Worm (Caenorhabditis elegans) whole organism, early embryonic: Measurements from ENCODE around the gene K08D12.8.

Experiments
- B0310.2 ChIP-seq: sonication (generic microtip); optimal IDR thresholded peaks from 2 replicates; lab custom pipeline; 2016; ENCODE audit warnings: mild to moderate bottlenecking, missing genetic modification characterization, missing compliant biosample characterization
- F13C5.2 ChIP-seq: sonication (generic microtip); optimal IDR thresholded peaks from 2 replicates; lab custom pipeline; 2017; ENCODE audit warnings: mild to moderate bottlenecking, missing genetic modification characterization, inconsistent platforms, missing compliant biosample characterization
- aly-1 ChIP-seq: sonication (generic microtip); optimal IDR thresholded peaks from 2 replicates; lab custom pipeline; 2016; ENCODE audit warnings: missing genetic modification characterization, missing compliant biosample characterization
- ama-1 ChIP-seq: fragments of 150-350 bp; optimal IDR thresholded peaks from 2 replicates; lab custom pipeline; 2014
- ceh-13 ChIP-seq: fragments of 200-800 bp; sonication (Bioruptor generic); optimal IDR thresholded peaks from 2 replicates; lab custom pipeline; 2018; ENCODE audit warnings: mild to moderate bottlenecking, missing genetic modification characterization, missing compliant biosample characterization
- ceh-36 ChIP-seq: sonication (generic microtip); optimal IDR thresholded peaks from 2 replicates; lab custom pipeline; 2016; ENCODE audit warnings: missing genetic modification characterization, inconsistent platforms, missing compliant biosample characterization
- ets-7 ChIP-seq: sonication (generic microtip); optimal IDR thresholded peaks from 2 replicates; lab custom pipeline; 2016; ENCODE audit warnings: missing genotype, missing genetic modification characterization, missing compliant biosample characterization
- flt-1 ChIP-seq: fragments of 200-800 bp; sonication (Bioruptor generic); IDR thresholded peaks from 2 replicates; pipeline ENCODE4 v1.3.6; 2022; ENCODE audit warnings: missing genetic modification characterization, missing compliant biosample characterization
- hmbx-1 ChIP-seq: sonication (generic microtip); optimal IDR thresholded peaks from 2 replicates; lab custom pipeline; 2016; ENCODE audit warnings: mild to moderate bottlenecking, missing genetic modification characterization, missing compliant biosample characterization
- hmg-4 ChIP-seq: fragments of 200-800 bp; sonication (Bioruptor generic); optimal IDR thresholded peaks from 2 replicates; lab custom pipeline; 2018; ENCODE audit warnings: mild to moderate bottlenecking, missing genetic modification characterization, missing compliant biosample characterization
- hnd-1 ChIP-seq: sonication (generic microtip); optimal IDR thresholded peaks from 2 replicates; lab custom pipeline; 2016; ENCODE audit warnings: missing genetic modification characterization, missing compliant biosample characterization
- pes-1 ChIP-seq: fragments of 200-800 bp; sonication (Bioruptor generic); IDR thresholded peaks from 2 replicates; pipeline ENCODE4 v1.3.6; 2022; ENCODE audit warnings: missing genetic modification reagents, missing genetic modification characterization, missing compliant biosample characterization
- scrt-1 ChIP-seq: fragments of 200-800 bp; sonication (Bioruptor generic); IDR thresholded peaks from 2 replicates; pipeline ENCODE4 v1.3.6; 2022; ENCODE audit warnings: missing genetic modification characterization, missing compliant biosample characterization
- sea-1 ChIP-seq: fragments of 200-800 bp; sonication (Bioruptor generic); conservative IDR thresholded peaks from 2 replicates; pipeline ENCODE4 v1.3.6; 2022; ENCODE audit warnings: missing genetic modification characterization, missing compliant biosample characterization
- tbx-11 ChIP-seq: fragments of 200-800 bp; sonication (Bioruptor generic); IDR thresholded peaks from 2 replicates; pipeline ENCODE4 v1.3.6; 2022; ENCODE audit warnings: missing genetic modification characterization, missing compliant biosample characterization
- tbx-37 ChIP-seq: fragments of 200-800 bp; sonication (Bioruptor generic); conservative IDR thresholded peaks from 2 replicates; pipeline ENCODE4 v1.3.6; 2022; ENCODE audit warnings: missing genetic modification reagents, missing genetic modification characterization, missing compliant biosample characterization
- tra-4 ChIP-seq: sonication (generic microtip); optimal IDR thresholded peaks from 2 replicates; lab custom pipeline; 2017; ENCODE audit warnings: missing genetic modification characterization, missing compliant biosample characterization

Gene K08D12.8

ce11 chrIV:1740105-1741023 lies 14.4 kb downstream of the K08D12.8 start, which contains the start of gene ptpn-22:
TSS of gene ptpn-22 (minus strand) at chrIV:1740262.
- TF ChIP-seq tbx-11 (GFP tag; lab: Robert Waterston, UW), result no peak
- TF ChIP-seq F13C5.2 (tag; lab: Kevin White, UChicago), result no peak
- TF ChIP-seq scrt-1 (GFP tag; lab: Robert Waterston, UW), result no peak
- TF ChIP-seq flt-1 (GFP tag; lab: Robert Waterston, UW), result no peak
- no peak for TF ChIP-seq tbx-37 (GFP tag; lab: Robert Waterston, UW)
- TF ChIP-seq hnd-1 (tag; lab: Kevin White, UChicago), result no peak
- no peak for TF ChIP-seq ceh-13
- no peak for TF ChIP-seq ama-1 (lab: Kevin White, UChicago)
- TF ChIP-seq B0310.2 (tag; lab: Kevin White, UChicago), result no peak
- no peak for TF ChIP-seq hmg-4 (GFP tag; lab: Kevin White, UChicago)
- TF ChIP-seq hmbx-1, result no peak
- no peak for TF ChIP-seq aly-1
- no peak for TF ChIP-seq sea-1
- TF ChIP-seq ets-7 (tag; lab: Kevin White, UChicago), result no peak
- no peak for TF ChIP-seq pes-1 (GFP tag; lab: Robert Waterston, UW)
- no peak for TF ChIP-seq tra-4 (tag; lab: Kevin White, UChicago)
- no peak for TF ChIP-seq ceh-36 (tag; lab: Kevin White, UChicago)

- TF ChIP-seq hmg-4 (GFP tag; lab: Kevin White, UChicago) (peak; percentile 41), scrt-1 (GFP tag; lab: Robert Waterston, UW) (no peak), aly-1 (no peak), tra-4 (tag; lab: Kevin White, UChicago) (no peak), sea-1 (no peak), tbx-37 (GFP tag; lab: Robert Waterston, UW) (peak; percentile 65), ceh-36 (tag; lab: Kevin White, UChicago) (no peak), B0310.2 (tag; lab: Kevin White, UChicago) (no peak), hmbx-1 (peak; percentile 53), ceh-13 (peak; percentile 30), ama-1 (lab: Kevin White, UChicago) (no peak), ets-7 (tag; lab: Kevin White, UChicago) (peak; percentile 86), tbx-11 (GFP tag; lab: Robert Waterston, UW) (0 out of 2 replicates have a peak, but pooled peaks have one; percentile 20), F13C5.2 (tag; lab: Kevin White, UChicago) (peak; percentile 65), pes-1 (GFP tag; lab: Robert Waterston, UW) (peak; percentile 65), hnd-1 (tag; lab: Kevin White, UChicago) (peak; percentile 44), flt-1 (GFP tag; lab: Robert Waterston, UW) (no peak)
These were observed 19.6 kb downstream of the K08D12.8 start, which contains the start of the genes Y41D4A.6 and Y41D4A.4 for ce11 chrIV:1745453-1746051. TSS of gene Y41D4A.6 (minus strand) at chrIV:1745503. TSS of gene Y41D4A.4 (plus strand) at chrIV:1746001.

- TF ChIP-seq sea-1, result no peak
- TF ChIP-seq scrt-1 (GFP tag; lab: Robert Waterston, UW), result no peak
- TF ChIP-seq ceh-13, result no peak
- TF ChIP-seq B0310.2 (tag; lab: Kevin White, UChicago), result no peak
- TF ChIP-seq F13C5.2 (tag; lab: Kevin White, UChicago), result no peak
- TF ChIP-seq ets-7 (tag; lab: Kevin White, UChicago), result no peak
- TF ChIP-seq ceh-36 (tag; lab: Kevin White, UChicago), result no peak
- no peak for TF ChIP-seq hnd-1 (tag; lab: Kevin White, UChicago)
- TF ChIP-seq ama-1 (lab: Kevin White, UChicago), result no peak
- no peak for TF ChIP-seq pes-1 (GFP tag; lab: Robert Waterston, UW)
- TF ChIP-seq aly-1, result no peak
- no peak for TF ChIP-seq flt-1 (GFP tag; lab: Robert Waterston, UW)
- no peak for TF ChIP-seq hmbx-1
- TF ChIP-seq tra-4 (tag; lab: Kevin White, UChicago), result no peak
- no peak for TF ChIP-seq tbx-11 (GFP tag; lab: Robert Waterston, UW)
- no peak for TF ChIP-seq hmg-4 (GFP tag; lab: Kevin White, UChicago)
- TF ChIP-seq tbx-37 (GFP tag; lab: Robert Waterston, UW), result no peak
These were observed 25.3 kb downstream of the K08D12.8 start for ce11 chrIV:1751243-1751642.

ce11 chrIV:1752480-1752879 lies 26.5 kb downstream of the K08D12.8 start:
- no peak for TF ChIP-seq ceh-36 (tag; lab: Kevin White, UChicago)
- no peak for TF ChIP-seq tra-4 (tag; lab: Kevin White, UChicago)
- no peak for TF ChIP-seq flt-1 (GFP tag; lab: Robert Waterston, UW)

- no peak for TF ChIP-seq F13C5.2 (tag; lab: Kevin White, UChicago)
- no peak for TF ChIP-seq tbx-37 (GFP tag; lab: Robert Waterston, UW)
- TF ChIP-seq pes-1 (GFP tag; lab: Robert Waterston, UW), result no peak
- no peak for TF ChIP-seq ceh-13
- no peak for TF ChIP-seq aly-1
- no peak for TF ChIP-seq hmg-4 (GFP tag; lab: Kevin White, UChicago)
- TF ChIP-seq scrt-1 (GFP tag; lab: Robert Waterston, UW), result no peak
- no peak for TF ChIP-seq ets-7 (tag; lab: Kevin White, UChicago)
- TF ChIP-seq tbx-11 (GFP tag; lab: Robert Waterston, UW), result no peak
These were observed 27.5 kb downstream of the K08D12.8 start, which contains the start of gene Y41D4A.3 for ce11 chrIV:1753481-1753880. TSS of gene Y41D4A.3 (plus strand) at chrIV:1753781.

- no peak for TF ChIP-seq ceh-13
- TF ChIP-seq ama-1 (lab: Kevin White, UChicago), result no peak
- no peak for TF ChIP-seq B0310.2 (tag; lab: Kevin White, UChicago)
- no peak for TF ChIP-seq F13C5.2 (tag; lab: Kevin White, UChicago)
- TF ChIP-seq tbx-11 (GFP tag; lab: Robert Waterston, UW), result no peak
- TF ChIP-seq flt-1 (GFP tag; lab: Robert Waterston, UW), result no peak
- TF ChIP-seq tra-4 (tag; lab: Kevin White, UChicago), result no peak
- TF ChIP-seq hnd-1 (tag; lab: Kevin White, UChicago), result no peak
- no peak for TF ChIP-seq hmg-4 (GFP tag; lab: Kevin White, UChicago)
- no peak for TF ChIP-seq tbx-37 (GFP tag; lab: Robert Waterston, UW)
- TF ChIP-seq scrt-1 (GFP tag; lab: Robert Waterston, UW), result no peak
- TF ChIP-seq sea-1, result no peak
- no peak for TF ChIP-seq pes-1 (GFP tag; lab: Robert Waterston, UW)
- TF ChIP-seq ets-7 (tag; lab: Kevin White, UChicago), result no peak
- no peak for TF ChIP-seq hmbx-1
- TF ChIP-seq aly-1, result no peak
- no peak for TF ChIP-seq ceh-36 (tag; lab: Kevin White, UChicago)
These were observed 32.6 kb downstream of the K08D12.8 start for ce11 chrIV:1758595-1758994.
